Worm (Caenorhabditis elegans) whole organism, L2 larva: Measurements from ENCODE around the gene pgm-3.

Experiments
- R02D3.7 ChIP-seq: fragments of 150-350 bp; optimal IDR thresholded peaks from 2 replicates; lab custom pipeline; 2014; ENCODE audit warnings: missing biosample characterization, missing genetic modification characterization
- Y55F3AM.14 ChIP-seq: fragments of 200-800 bp; sonication (Bioruptor generic); optimal IDR thresholded peaks from 2 replicates; lab custom pipeline; 2018; ENCODE audit warnings: mild to moderate bottlenecking, missing genetic modification characterization, missing compliant biosample characterization
- ZK546.5 ChIP-seq: sonication (generic microtip); optimal IDR thresholded peaks from 2 replicates; lab custom pipeline; 2017; ENCODE audit warnings: missing biosample characterization, missing genetic modification characterization
- alr-1 ChIP-seq: fragments of 150-350 bp; optimal IDR thresholded peaks from 2 replicates; lab custom pipeline; 2014; ENCODE audit warnings: missing biosample characterization, missing genetic modification characterization
- aly-2 ChIP-seq: fragments of 150-350 bp; optimal IDR thresholded peaks from 2 replicates; lab custom pipeline; 2014; ENCODE audit warnings: missing biosample characterization, missing genetic modification characterization
- blmp-1 ChIP-seq: sonication (generic microtip); optimal IDR thresholded peaks from 2 replicates; lab custom pipeline; 2017; ENCODE audit warnings: missing genetic modification characterization, mild to moderate bottlenecking, missing compliant biosample characterization, antibody characterized with exemption, moderate library complexity; ENCODE audit not compliant: insufficient read depth
- ceh-16 ChIP-seq: fragments of 150-350 bp; optimal IDR thresholded peaks from 2 replicates; lab custom pipeline; 2014; ENCODE audit warnings: missing biosample characterization, missing genetic modification characterization
- ceh-82 ChIP-seq: fragments of 150-350 bp; optimal IDR thresholded peaks from 2 replicates; lab custom pipeline; 2014; ENCODE audit warnings: missing biosample characterization, missing genetic modification characterization
- crh-2 ChIP-seq: sonication (generic microtip); optimal IDR thresholded peaks from 2 replicates; lab custom pipeline; 2017; ENCODE audit warnings: missing biosample characterization, missing genetic modification characterization
- egl-27 ChIP-seq: sonication (generic microtip); optimal IDR thresholded peaks from 3 replicates; lab custom pipeline; 2017; ENCODE audit warnings: missing biosample characterization, missing genetic modification reagents, missing genetic modification characterization
- elt-1 ChIP-seq: fragments of 150-350 bp; optimal IDR thresholded peaks from 2 replicates; lab custom pipeline; 2014; ENCODE audit warnings: missing biosample characterization, missing genetic modification characterization
- elt-3 ChIP-seq: sonication (generic microtip); optimal IDR thresholded peaks from 2 replicates; lab custom pipeline; 2017; ENCODE audit warnings: missing biosample characterization, missing genetic modification characterization
- fos-1 ChIP-seq: fragments of 150-350 bp; optimal IDR thresholded peaks from 2 replicates; lab custom pipeline; 2014; ENCODE audit warnings: missing biosample characterization, missing genetic modification characterization
- gmeb-1 ChIP-seq: fragments of 150-350 bp; optimal IDR thresholded peaks from 2 replicates; lab custom pipeline; 2014; ENCODE audit warnings: missing biosample characterization, missing genetic modification characterization
- lin-11 ChIP-seq: fragments of 150-350 bp; sonication (generic microtip); optimal IDR thresholded peaks from 2 replicates; lab custom pipeline; 2014; ENCODE audit warnings: missing biosample characterization, missing genetic modification characterization, inconsistent platforms, mixed read lengths
- lin-13 ChIP-seq: fragments of 150-350 bp; optimal IDR thresholded peaks from 2 replicates; lab custom pipeline; 2014; ENCODE audit warnings: missing biosample characterization, missing genetic modification reagents, missing genetic modification characterization
- lin-39 ChIP-seq: fragments of 150-350 bp; optimal IDR thresholded peaks from 2 replicates; lab custom pipeline; 2014; ENCODE audit warnings: missing biosample characterization, missing genetic modification reagents, missing genetic modification characterization
- lsy-2 ChIP-seq, 2 experiments: fragments of 150-350 bp in 1 of 2; sonication (generic microtip) in 1 of 2; optimal IDR thresholded peaks; 2 replicates each; lab custom pipeline; 2014 to 2017; ENCODE audit warnings: missing biosample characterization in 2 of 2, missing genetic modification characterization in 2 of 2
- mab-5 ChIP-seq: fragments of 150-350 bp; optimal IDR thresholded peaks from 2 replicates; lab custom pipeline; 2014; ENCODE audit warnings: missing biosample characterization, missing genetic modification characterization
- nhr-10 ChIP-seq: sonication (generic microtip); optimal IDR thresholded peaks from 2 replicates; lab custom pipeline; 2017; ENCODE audit warnings: missing biosample characterization, missing genetic modification characterization
- nhr-11 ChIP-seq: fragments of 150-350 bp; optimal IDR thresholded peaks from 2 replicates; lab custom pipeline; 2014; ENCODE audit warnings: missing biosample characterization, missing genetic modification characterization
- nhr-12 ChIP-seq: fragments of 150-350 bp; optimal IDR thresholded peaks from 2 replicates; lab custom pipeline; 2014; ENCODE audit warnings: missing biosample characterization, missing genetic modification characterization
- nhr-129 ChIP-seq: fragments of 150-350 bp; optimal IDR thresholded peaks from 2 replicates; lab custom pipeline; 2014; ENCODE audit warnings: missing biosample characterization, missing genetic modification characterization
- nhr-21 ChIP-seq: fragments of 150-350 bp; optimal IDR thresholded peaks from 2 replicates; lab custom pipeline; 2014; ENCODE audit warnings: missing biosample characterization, missing genetic modification characterization
- nhr-23 ChIP-seq: fragments of 150-350 bp; optimal IDR thresholded peaks from 2 replicates; lab custom pipeline; 2014; ENCODE audit warnings: missing biosample characterization, missing genetic modification reagents, missing genetic modification characterization
- nhr-237 ChIP-seq: fragments of 150-350 bp; optimal IDR thresholded peaks from 2 replicates; lab custom pipeline; 2014; ENCODE audit warnings: missing biosample characterization, missing genetic modification characterization
- nhr-25 ChIP-seq: fragments of 150-350 bp; sonication (generic microtip); optimal IDR thresholded peaks from 3 replicates; lab custom pipeline; 2014; ENCODE audit warnings: missing biosample characterization, missing genetic modification characterization
- nhr-6 ChIP-seq: fragments of 150-350 bp; optimal IDR thresholded peaks from 2 replicates; lab custom pipeline; 2014; ENCODE audit warnings: missing biosample characterization, missing genetic modification characterization
- nhr-77 ChIP-seq: fragments of 150-350 bp; optimal IDR thresholded peaks from 2 replicates; lab custom pipeline; 2014; ENCODE audit warnings: missing biosample characterization, missing genetic modification characterization
- peb-1 ChIP-seq: fragments of 150-350 bp; optimal IDR thresholded peaks from 2 replicates; lab custom pipeline; 2014; ENCODE audit warnings: missing biosample characterization, missing genetic modification characterization
- sem-4 ChIP-seq: fragments of 150-350 bp; optimal IDR thresholded peaks from 2 replicates; lab custom pipeline; 2014; ENCODE audit warnings: missing biosample characterization, missing genetic modification reagents, missing genetic modification characterization
- skn-1 ChIP-seq: sonication (generic microtip); optimal IDR thresholded peaks from 2 replicates; lab custom pipeline; 2017; ENCODE audit warnings: missing biosample characterization, missing genetic modification characterization
- sma-3 ChIP-seq: sonication (generic microtip); optimal IDR thresholded peaks from 2 replicates; lab custom pipeline; 2016; ENCODE audit warnings: missing genetic modification reagents, missing genetic modification characterization, missing compliant biosample characterization
- snpc-4 ChIP-seq: fragments of 150-350 bp; optimal IDR thresholded peaks from 2 replicates; lab custom pipeline; 2014; ENCODE audit warnings: missing biosample characterization, missing genetic modification characterization
- unc-39 ChIP-seq: fragments of 150-350 bp; optimal IDR thresholded peaks from 2 replicates; lab custom pipeline; 2014; ENCODE audit warnings: missing biosample characterization, missing genetic modification characterization
- zag-1 ChIP-seq: fragments of 150-350 bp; optimal IDR thresholded peaks from 2 replicates; lab custom pipeline; 2014; ENCODE audit warnings: missing biosample characterization, missing genetic modification characterization
- ztf-1 ChIP-seq: fragments of 200-800 bp; sonication (Bioruptor generic); conservative IDR thresholded peaks from 2 replicates; pipeline ENCODE4 v1.3.6; 2022; ENCODE audit warnings: missing genetic modification characterization, missing compliant biosample characterization

The pgm-3 gene

ce11 chrIV:8725345-8725744 lies at the start of gene pgm-3:
TSS of gene pgm-3 (plus strand) at chrIV:8725722.
- no peak for TF ChIP-seq elt-3 (tag; lab: Kevin White, UChicago)
- no peak for TF ChIP-seq lsy-2 (tag; optimal IDR thresholded peaks at IDR 0.05; lab: Kevin White, UChicago)
- TF ChIP-seq Y55F3AM.14, result no peak
- no peak for TF ChIP-seq unc-39
- no peak for TF ChIP-seq nhr-11
- TF ChIP-seq alr-1 (tag; lab: Kevin White, UChicago), result no peak
- no peak for TF ChIP-seq elt-1 (tag; lab: Kevin White, UChicago)
- no peak for TF ChIP-seq ceh-16
- peak; percentile 3 for TF ChIP-seq fos-1
- TF ChIP-seq lin-11 (tag; lab: Kevin White, UChicago), result no peak
- no peak for TF ChIP-seq lin-39
- peak; percentile 20 for TF ChIP-seq skn-1
- TF ChIP-seq mab-5, result no peak

- TF ChIP-seq nhr-21 (tag; lab: Kevin White, UChicago) (no peak), nhr-10 (tag; lab: Kevin White, UChicago) (no peak)
Observed at ce11 chrIV:8677303-8677702, 48.2 kb upstream of the pgm-3 start, which contains the start of gene F08B4.8. TSS of gene F08B4.8 (plus strand) at chrIV:8677603.

ce11 chrIV:8679225-8679624 lies 46.3 kb upstream of the pgm-3 start, which contains the start of gene nlp-60:
TSS of gene nlp-60 (minus strand) at chrIV:8679325.
- TF ChIP-seq alr-1 (tag; lab: Kevin White, UChicago) (no peak), nhr-77 (no peak), crh-2 (tag; lab: Kevin White, UChicago) (no peak), nhr-12 (tag; lab: Kevin White, UChicago) (no peak), nhr-6 (tag; lab: Kevin White, UChicago) (no peak), nhr-25 (tag; lab: Kevin White, UChicago) (no peak), nhr-23 (tag; lab: Kevin White, UChicago) (no peak), ztf-1 (GFP tag; lab: Robert Waterston, UW) (no peak), snpc-4 (tag; lab: Kevin White, UChicago) (no peak), sma-3 (no peak), fos-1 (no peak), nhr-237 (tag; lab: Kevin White, UChicago) (no peak)
- TF ChIP-seq, all 48 proteins: peak for 0

ce11 chrIV:8686510-8686909 lies 39.0 kb upstream of the pgm-3 start, which contains the start of gene pole-2:
TSS of gene pole-2 (minus strand) at chrIV:8686610.
- no peak for TF ChIP-seq blmp-1 (tag; lab: Kevin White, UChicago)
- no peak for TF ChIP-seq alr-1 (tag; lab: Kevin White, UChicago)
- no peak for TF ChIP-seq gmeb-1
- TF ChIP-seq lin-11 (tag; lab: Kevin White, UChicago), result no peak
- TF ChIP-seq mab-5, result no peak
- no peak for TF ChIP-seq nhr-21 (tag; lab: Kevin White, UChicago)
- TF ChIP-seq aly-2 (tag; lab: Kevin White, UChicago), result no peak
- TF ChIP-seq egl-27, result no peak
- no peak for TF ChIP-seq snpc-4 (tag; lab: Kevin White, UChicago)
- TF ChIP-seq peb-1 (tag; lab: Kevin White, UChicago), result no peak
- TF ChIP-seq lin-13 (GFP tag; lab: Kevin White, UChicago), result no peak
- no peak for TF ChIP-seq nhr-77
- TF ChIP-seq crh-2 (tag; lab: Kevin White, UChicago), result no peak
- no peak for TF ChIP-seq nhr-11
- no peak for TF ChIP-seq sem-4

- TF ChIP-seq crh-2 (tag; lab: Kevin White, UChicago), result no peak
- no peak for TF ChIP-seq nhr-11
- no peak for TF ChIP-seq nhr-10 (tag; lab: Kevin White, UChicago)
- no peak for TF ChIP-seq ceh-16
- TF ChIP-seq R02D3.7 (tag; lab: Kevin White, UChicago), result no peak
- TF ChIP-seq ZK546.5 (tag; lab: Kevin White, UChicago), result no peak
- TF ChIP-seq elt-3 (tag; lab: Kevin White, UChicago), result no peak
- TF ChIP-seq nhr-23 (tag; lab: Kevin White, UChicago), result no peak
- TF ChIP-seq ceh-82 (tag; lab: Kevin White, UChicago), result no peak
- TF ChIP-seq zag-1 (tag; lab: Kevin White, UChicago), result no peak
- no peak for TF ChIP-seq lin-39
- TF ChIP-seq nhr-129 (tag; lab: Kevin White, UChicago), result no peak
- TF ChIP-seq sma-3, result no peak
- TF ChIP-seq snpc-4 (tag; lab: Kevin White, UChicago), result no peak
Observed at ce11 chrIV:8686966-8687365, 38.6 kb upstream of the pgm-3 start.
